Worm (Caenorhabditis elegans) whole organism, L1 larva: ENCODE data around the gene let-268.

ENCODE experiments used
- fkh-10 ChIP-seq: sonication (generic microtip); optimal IDR thresholded peaks from 2 replicates; lab custom pipeline; 2017; ENCODE audit warnings: missing biosample characterization, missing genetic modification reagents, missing genetic modification characterization
- nhr-11 ChIP-seq: fragments of 150-350 bp; optimal IDR thresholded peaks from 2 replicates; lab custom pipeline; 2014; ENCODE audit warnings: missing biosample characterization, missing genetic modification characterization
- nhr-76 ChIP-seq: sonication (generic microtip); optimal IDR thresholded peaks from 2 replicates; lab custom pipeline; 2017; ENCODE audit warnings: missing biosample characterization, missing genetic modification characterization

ce11 chrII:10065472-10065871, 25.7 kb upstream of the let-268 start:
- TF ChIP-seq nhr-76 (tag; lab: Kevin White, UChicago) (no peak), nhr-11 (tag; lab: Kevin White, UChicago) (no peak), fkh-10 (no peak)
